Worm (Caenorhabditis elegans) whole organism, L4/young adult: ENCODE data around the gene nspe-5.

Experiments used
- W03F9.2 ChIP-seq: fragments of 150-350 bp; optimal IDR thresholded peaks from 2 replicates; lab custom pipeline; 2014; ENCODE audit warnings: missing biosample characterization, missing genetic modification characterization
- him-1 ChIP-seq: sonication (generic microtip); optimal IDR thresholded peaks from 2 replicates; lab custom pipeline; 2016; ENCODE audit warnings: missing genotype, missing genetic modification reagents, missing genetic modification characterization, missing compliant biosample characterization

DNA sequence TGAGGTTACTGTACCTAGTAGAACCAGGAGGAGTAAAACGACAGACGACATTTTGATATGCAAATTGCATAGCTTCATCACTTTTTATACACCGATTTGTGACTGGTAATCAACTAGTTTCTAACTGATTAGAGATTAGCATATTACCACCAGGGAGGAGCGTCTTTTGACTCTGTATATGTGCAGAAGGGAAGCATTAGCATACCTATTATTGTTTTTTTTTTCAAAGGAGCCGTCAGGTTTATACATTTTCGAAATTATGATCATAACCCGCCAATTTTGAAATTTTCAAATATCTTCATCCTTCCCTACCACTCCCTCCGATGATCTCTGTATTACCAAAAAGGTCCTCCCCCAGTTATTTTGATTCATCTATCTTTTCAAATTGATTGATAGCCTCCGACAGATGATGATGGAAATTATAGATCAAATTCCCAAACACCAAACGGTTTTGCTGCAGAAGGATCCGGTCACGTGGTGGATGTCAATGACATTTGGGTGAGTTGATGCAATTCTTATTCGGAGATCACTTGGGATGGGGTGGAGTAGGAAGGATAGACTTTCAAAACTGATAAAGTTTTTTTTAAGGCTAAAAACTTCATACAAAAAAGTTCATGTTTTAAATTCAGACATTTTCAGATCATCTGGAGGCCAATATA lies 6.6 kb upstream of the nspe-5 start, which contains the start of gene nspe-8:
- TF ChIP-seq W03F9.2 (tag; lab: Kevin White, UChicago) (no peak), him-1 (no peak)
